Worm (Caenorhabditis elegans): ENCODE results near the gene acdh-11.

- no peak for TF ChIP-seq flh-1 (GFP tag; optimal IDR thresholded peaks at IDR 0.05)
- no peak for TF ChIP-seq ztf-11 (tag; optimal IDR thresholded peaks at IDR 0.05)
Measured at ce11 chrIII:10586243-10586642, 20.2 kb downstream of the acdh-11 start, which contains the start of gene Y45F3A.5.
